Worm (Caenorhabditis elegans) whole organism, early embryonic: Measurements from ENCODE around the gene Y41D4A.7.

Experiments used
- B0310.2 ChIP-seq: sonication (generic microtip); optimal IDR thresholded peaks from 2 replicates; lab custom pipeline; 2016; ENCODE audit warnings: mild to moderate bottlenecking, missing genetic modification characterization, missing compliant biosample characterization
- hmg-4 ChIP-seq: fragments of 200-800 bp; sonication (Bioruptor generic); optimal IDR thresholded peaks from 2 replicates; lab custom pipeline; 2018; ENCODE audit warnings: mild to moderate bottlenecking, missing genetic modification characterization, missing compliant biosample characterization
- tbx-11 ChIP-seq: fragments of 200-800 bp; sonication (Bioruptor generic); IDR thresholded peaks from 2 replicates; pipeline ENCODE4 v1.3.6; 2022; ENCODE audit warnings: missing genetic modification characterization, missing compliant biosample characterization

- TF ChIP-seq tbx-11 (GFP tag; lab: Robert Waterston, UW) (no peak), B0310.2 (no peak), hmg-4 (GFP tag; lab: Kevin White, UChicago) (no peak)
Measured at ce11 chrIV:1709695-1710315, 51.6 kb downstream of the Y41D4A.7 start, which contains the start of the genes pbs-1 and K08D12.3.
